Fruit fly (Drosophila melanogaster): ENCODE data around the gene CG4572.

The CG4572 gene

dm6 chr3R:19904865-19905373 is 40.7 kb upstream of the CG4572 start, which contains the start of the genes Surf6 and RhoGAP92B (continued):
- TF ChIP-seq CG8388 (GFP tag; optimal IDR thresholded peaks at IDR 0.05) (no peak), schlank (tag; optimal IDR thresholded peaks at IDR 0.05) (peak; percentile 4), pho (GFP tag; optimal IDR thresholded peaks at IDR 0.05) (peak; percentile 32), CG31224 (GFP tag; IDR thresholded peaks at IDR 0.05) (no peak), CG10959 (GFP tag; IDR thresholded peaks at IDR 0.05) (no peak), PHDP (tag; optimal IDR thresholded peaks at IDR 0.05) (peak; percentile 55), CG2202 (tag; optimal IDR thresholded peaks at IDR 0.05) (peak; percentile 60), zfh2 (GFP tag; optimal IDR thresholded peaks at IDR 0.05) (peak; percentile 29), CG12391 (tag; optimal IDR thresholded peaks at IDR 0.05) (peak; percentile 79), CG33557 (GFP tag; optimal IDR thresholded peaks at IDR 0.05) (peak; percentile 39), bcd (GFP tag; optimal IDR thresholded peaks at IDR 0.05) (peak; percentile 59), jing (GFP tag; optimal IDR thresholded peaks at IDR 0.05) (no peak), pzg (GFP tag; optimal IDR thresholded peaks at IDR 0.05) (peak; percentile 95), sna (GFP tag; IDR thresholded peaks at IDR 0.05; ENCODE audit: partially characterized antibody) (0 out of 2 replicates have a peak, but pooled peaks have one; percentile 28), Tbp (GFP tag; optimal IDR thresholded peaks at IDR 0.05) (peak; percentile 10), CG13287 (GFP tag; IDR thresholded peaks at IDR 0.05; ENCODE audit: partially characterized antibody) (peak; percentile 78), CG7963 (GFP tag; IDR thresholded peaks at IDR 0.05; ENCODE audit: partially characterized antibody) (no peak), hth (optimal IDR thresholded peaks at IDR 0.05) (no peak), CG34376 (GFP tag; optimal IDR thresholded peaks at IDR 0.05) (peak; percentile 82), vvl (GFP tag; IDR thresholded peaks at IDR 0.05) (peak; percentile 62), MBD-R2 (GFP tag; IDR thresholded peaks at IDR 0.05) (peak; percentile 82), Kr (GFP tag; optimal IDR thresholded peaks at IDR 0.05) (no peak), Med (GFP tag) (peak; percentile 97), so (GFP tag; IDR thresholded peaks at IDR 0.05) (peak; percentile 53; the same call in 1 of the 3 replicates), Abd-B (GFP tag; optimal IDR thresholded peaks at IDR 0.05) (no peak), H15 (GFP tag; IDR thresholded peaks at IDR 0.05) (0 out of 3 replicates have a peak, but pooled peaks have one; percentile 23), knrl (GFP tag; IDR thresholded peaks at IDR 0.05; ENCODE audit: partially characterized antibody) (peak; percentile 62; the same call in 2 of the 3 replicates), chif (GFP tag; optimal IDR thresholded peaks at IDR 0.05) (peak in 1 of 2 experiments; percentile 62), CG6272 (GFP tag; IDR thresholded peaks at IDR 0.05) (no peak), psq (GFP tag; optimal IDR thresholded peaks at IDR 0.05) (no peak), Hr39 (optimal IDR thresholded peaks at IDR 0.05) (no peak), CG2199 (GFP tag; IDR thresholded peaks at IDR 0.05) (no peak), CG17802 (tag; optimal IDR thresholded peaks at IDR 0.05) (peak; percentile 44), CG9797 (GFP tag; optimal IDR thresholded peaks at IDR 0.05) (peak; percentile 94), CG8089 (GFP tag; optimal IDR thresholded peaks at IDR 0.05) (peak; percentile 49), Neu2 (GFP tag; optimal IDR thresholded peaks at IDR 0.05; ENCODE audit: borderline replicate concordance) (no peak), Sry-δ (GFP tag; optimal IDR thresholded peaks at IDR 0.05) (peak; percentile 65), cwo (GFP tag; optimal IDR thresholded peaks at IDR 0.05) (peak; percentile 95), CG12942 (GFP tag; optimal IDR thresholded peaks at IDR 0.05) (peak; percentile 49), gro (GFP tag; optimal IDR thresholded peaks at IDR 0.05) (peak; percentile 62), YL-1 (GFP tag; optimal IDR thresholded peaks at IDR 0.05) (peak; percentile 92), CG2889 (GFP tag; IDR thresholded peaks at IDR 0.05) (no peak), fu2 (GFP tag; optimal IDR thresholded peaks at IDR 0.05) (peak; percentile 16), dimm (GFP tag; IDR thresholded peaks at IDR 0.05) (no peak), hkb (optimal IDR thresholded peaks at IDR 0.05) (peak; percentile 96), hkb (GFP tag; IDR thresholded peaks at IDR 0.05) (peak; percentile 80), hbn (GFP tag; IDR thresholded peaks at IDR 0.05; ENCODE audit: partially characterized antibody) (0 out of 2 replicates have a peak, but pooled peaks have one; percentile 18), nmo (GFP tag; optimal IDR thresholded peaks at IDR 0.05) (peak; percentile 86), Lim3 (GFP tag; IDR thresholded peaks at IDR 0.05) (no peak), D19B (GFP tag; optimal IDR thresholded peaks at IDR 0.05) (peak; percentile 2), Dip3 (GFP tag; optimal IDR thresholded peaks at IDR 0.05) (peak; percentile 64)
